Worm (Caenorhabditis elegans) whole organism, young adult: ENCODE measurements around the gene T28A8.5.
A peak's percentile ranks its signal among the peaks of the same experiment; 100 is the strongest.

Source experiments
- F10E7.11 ChIP-seq: sonication (generic microtip); optimal IDR thresholded peaks from 2 replicates; lab custom pipeline; 2017; ENCODE audit warnings: mild to moderate bottlenecking, missing genetic modification characterization, moderate library complexity, missing compliant biosample characterization
- F33H1.4 ChIP-seq: fragments of 200-800 bp; sonication (Bioruptor generic); IDR thresholded peaks from 2 replicates; pipeline ENCODE4 v1.3.6; 2022; ENCODE audit warnings: missing genetic modification reagents, missing genetic modification characterization, missing compliant biosample characterization
- T07F8.4 ChIP-seq: sonication (generic microtip); optimal IDR thresholded peaks from 2 replicates; lab custom pipeline; 2016; ENCODE audit warnings: mild to moderate bottlenecking, missing genetic modification characterization, moderate library complexity, missing compliant biosample characterization
- Y53F4B.3 ChIP-seq: fragments of 200-800 bp; sonication (Bioruptor generic); IDR thresholded peaks from 2 replicates; pipeline ENCODE4 v1.3.6; 2022; ENCODE audit warnings: missing genetic modification reagents, missing genetic modification characterization, missing compliant biosample characterization
- Y53G8AR.9 ChIP-seq: fragments of 200-800 bp; sonication (Bioruptor generic); conservative IDR thresholded peaks from 2 replicates; pipeline ENCODE4 v1.3.6; 2022; ENCODE audit warnings: missing genetic modification reagents, missing genetic modification characterization, missing compliant biosample characterization
- Y95B8A.8 ChIP-seq: fragments of 200-800 bp; sonication (Bioruptor generic); IDR thresholded peaks from 2 replicates; pipeline ENCODE4 v1.3.6; 2022; ENCODE audit warnings: missing genetic modification reagents, missing genetic modification characterization, missing compliant biosample characterization
- ZK185.1 ChIP-seq: sonication (generic microtip); optimal IDR thresholded peaks from 2 replicates; lab custom pipeline; 2016; ENCODE audit warnings: mild to moderate bottlenecking, missing genetic modification characterization, missing compliant biosample characterization; ENCODE audit not compliant: poor library complexity, severe bottlenecking
- aptf-3 ChIP-seq: fragments of 200-800 bp; sonication (Bioruptor generic); IDR thresholded peaks from 2 replicates; pipeline ENCODE4 v1.3.6; 2022; ENCODE audit warnings: missing genetic modification characterization, missing compliant biosample characterization
- attf-5 ChIP-seq: fragments of 200-800 bp; sonication (Bioruptor generic); optimal IDR thresholded peaks from 2 replicates; lab custom pipeline; 2018; ENCODE audit warnings: mild to moderate bottlenecking, missing genetic modification characterization, missing compliant biosample characterization
- attf-6 ChIP-seq: fragments of 200-800 bp; sonication (Bioruptor generic); IDR thresholded peaks from 2 replicates; pipeline ENCODE4 v1.3.6; 2022; ENCODE audit warnings: missing genetic modification reagents, missing genetic modification characterization, missing compliant biosample characterization
- cebp-1 ChIP-seq, 2 experiments: fragments of 200-800 bp in 1 of 2; sonication (Bioruptor generic) in 1 of 2; sonication (generic microtip) in 1 of 2; IDR thresholded peaks in 1 of 2; optimal IDR thresholded peaks in 1 of 2; 2 replicates each; pipeline versions ENCODE4 v1.3.6 to Lab custom; 2017 to 2022; ENCODE audit warnings: missing compliant biosample characterization in 2 of 2, missing genetic modification characterization in 2 of 2, mild to moderate bottlenecking in 1 of 2, missing genetic modification reagents in 1 of 2, moderate library complexity in 1 of 2
- dox-1 ChIP-seq: fragments of 200-800 bp; sonication (Bioruptor generic); IDR thresholded peaks from 2 replicates; pipeline ENCODE4 v1.3.6; 2022; ENCODE audit warnings: missing genetic modification reagents, missing genetic modification characterization, missing compliant biosample characterization
- hmg-1.2 ChIP-seq: fragments of 200-800 bp; sonication (Bioruptor generic); IDR thresholded peaks from 2 replicates; pipeline ENCODE4 v1.3.6; 2022; ENCODE audit warnings: missing genetic modification reagents, missing genetic modification characterization, missing compliant biosample characterization
- hmg-20 ChIP-seq: fragments of 200-800 bp; sonication (Bioruptor generic); IDR thresholded peaks from 2 replicates; pipeline ENCODE4 v1.3.6; 2022; ENCODE audit warnings: missing genetic modification reagents, missing genetic modification characterization, missing compliant biosample characterization
- hsf-1 ChIP-seq: fragments of 200-800 bp; sonication (Bioruptor generic); IDR thresholded peaks from 2 replicates; pipeline ENCODE4 v1.3.6; 2022; ENCODE audit warnings: missing genetic modification reagents, missing genetic modification characterization, missing compliant biosample characterization
- let-607 ChIP-seq, 2 experiments: fragments of 200-800 bp in 1 of 2; sonication (Bioruptor generic) in 1 of 2; sonication (generic microtip) in 1 of 2; optimal IDR thresholded peaks; 2 replicates each; lab custom pipeline; 2016 to 2018; ENCODE audit warnings: mild to moderate bottlenecking in 2 of 2, missing compliant biosample characterization in 2 of 2, missing genetic modification characterization in 2 of 2, moderate library complexity in 2 of 2, missing genotype in 1 of 2
- lin-54 ChIP-seq: fragments of 200-800 bp; sonication (Bioruptor generic); optimal IDR thresholded peaks from 2 replicates; lab custom pipeline; 2018; ENCODE audit warnings: mild to moderate bottlenecking, missing genetic modification characterization, missing compliant biosample characterization
- nfyb-1 ChIP-seq: fragments of 200-800 bp; sonication (Bioruptor generic); IDR thresholded peaks from 2 replicates; pipeline ENCODE4 v1.3.6; 2022; ENCODE audit warnings: missing genetic modification reagents, missing genetic modification characterization, missing compliant biosample characterization
- nhr-80 ChIP-seq: sonication (generic microtip); optimal IDR thresholded peaks from 2 replicates; lab custom pipeline; 2016; ENCODE audit warnings: missing genetic modification characterization, missing compliant biosample characterization
- pbrm-1 ChIP-seq: fragments of 200-800 bp; sonication (Bioruptor generic); IDR thresholded peaks from 2 replicates; pipeline ENCODE4 v1.3.6; 2022; ENCODE audit warnings: missing genetic modification reagents, missing genetic modification characterization, missing compliant biosample characterization
- pha-4 ChIP-seq: fragments of 150-350 bp; sonication (generic microtip); optimal IDR thresholded peaks from 2 replicates; lab custom pipeline; 2014; ENCODE audit warnings: missing biosample characterization, missing genetic modification reagents, missing genetic modification characterization
- repo-1 ChIP-seq: sonication (generic microtip); optimal IDR thresholded peaks from 2 replicates; lab custom pipeline; 2017; ENCODE audit warnings: mild to moderate bottlenecking, missing genetic modification characterization, missing compliant biosample characterization
- rpc-1 ChIP-seq, 2 experiments: fragments of 150-350 bp in 1 of 2; sonication (generic microtip) in 1 of 2; optimal IDR thresholded peaks; 2 replicates each; lab custom pipeline; 2014 to 2018; ENCODE audit warnings: missing biosample characterization in 1 of 2, missing genetic modification characterization in 1 of 2, missing genetic modification reagents in 1 of 2, missing genotype in 1 of 2
- sdz-38 ChIP-seq: sonication (generic microtip); optimal IDR thresholded peaks from 2 replicates; lab custom pipeline; 2016; ENCODE audit warnings: missing genotype, missing genetic modification characterization, missing compliant biosample characterization
- sea-2 ChIP-seq: fragments of 200-800 bp; sonication (Bioruptor generic); IDR thresholded peaks from 2 replicates; pipeline ENCODE4 v1.3.6; 2022; ENCODE audit warnings: missing genetic modification characterization, missing compliant biosample characterization
- snpc-1.1 ChIP-seq: sonication (generic microtip); optimal IDR thresholded peaks from 2 replicates; lab custom pipeline; 2017; ENCODE audit warnings: missing genetic modification characterization, mild to moderate bottlenecking, missing compliant biosample characterization, antibody characterized with exemption, moderate library complexity, missing genotype, missing genetic modification reagents; ENCODE audit not compliant: insufficient read depth
- sptf-2 ChIP-seq: fragments of 200-800 bp; sonication (Bioruptor generic); optimal IDR thresholded peaks from 2 replicates; lab custom pipeline; 2018; ENCODE audit warnings: mild to moderate bottlenecking, missing genetic modification characterization, missing compliant biosample characterization
- tbp1 ChIP-seq: fragments of 200-800 bp; sonication (Bioruptor generic); optimal IDR thresholded peaks from 2 replicates; lab custom pipeline; 2018; ENCODE audit warnings: mild to moderate bottlenecking, missing genetic modification characterization, missing compliant biosample characterization
- unc-130 ChIP-seq: sonication (generic microtip); optimal IDR thresholded peaks from 2 replicates; lab custom pipeline; 2016; ENCODE audit warnings: missing genetic modification reagents, missing genetic modification characterization, missing compliant biosample characterization
- unc-62 ChIP-seq: fragments of 150-350 bp; optimal IDR thresholded peaks from 2 replicates; lab custom pipeline; 2014; ENCODE audit warnings: missing biosample characterization, missing genetic modification reagents, missing genetic modification characterization
- ztf-28 ChIP-seq: fragments of 200-800 bp; sonication (Bioruptor generic); IDR thresholded peaks from 2 replicates; pipeline ENCODE4 v1.3.6; 2022; ENCODE audit warnings: missing genetic modification reagents, missing genetic modification characterization, missing compliant biosample characterization
- ztf-3 ChIP-seq: fragments of 200-800 bp; sonication (Bioruptor generic); optimal IDR thresholded peaks from 2 replicates; lab custom pipeline; 2018; ENCODE audit warnings: mild to moderate bottlenecking, missing genetic modification characterization, missing compliant biosample characterization

The T28A8.5 gene

DNA sequence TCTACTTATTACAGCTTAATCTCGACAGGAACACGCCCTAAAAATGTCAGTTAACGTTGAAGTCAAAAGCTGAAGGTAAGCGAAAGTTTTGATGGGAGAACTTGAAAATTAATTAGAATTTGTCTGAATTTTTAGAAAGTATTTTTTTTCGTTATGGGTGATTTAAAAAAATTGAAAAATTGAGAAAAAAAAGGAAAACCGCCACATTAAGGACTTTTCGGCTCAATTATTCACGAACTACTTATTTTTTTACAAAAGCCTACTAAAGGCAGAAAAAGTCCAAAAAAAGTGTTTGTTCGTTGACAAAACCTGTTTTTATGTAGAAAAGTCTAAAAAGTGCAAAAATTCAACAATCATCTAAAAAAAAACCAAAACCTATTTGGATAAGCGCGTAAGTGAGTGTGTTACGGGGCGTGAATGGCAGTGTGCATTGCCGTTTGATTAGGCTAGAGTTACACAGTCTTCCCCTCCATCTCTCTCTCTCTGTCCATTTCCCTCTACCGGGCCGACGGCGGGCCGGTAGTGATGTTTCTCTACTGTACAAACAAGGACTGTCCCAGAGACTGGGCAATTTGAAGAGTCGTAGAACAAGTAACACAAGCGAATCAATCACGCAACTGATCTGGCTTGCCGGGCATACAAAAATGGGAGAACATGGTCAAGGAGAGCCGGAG, 26.1 kb downstream of the T28A8.5 start, which contains the start of gene lron-13 (continued):
- TF ChIP-seq ztf-28 (GFP tag; lab: Robert Waterston, UW) = no peak
- no peak for TF ChIP-seq pbrm-1 (GFP tag; lab: Robert Waterston, UW)
- no peak for TF ChIP-seq nfyb-1 (GFP tag; lab: Robert Waterston, UW)
- TF ChIP-seq attf-6 (GFP tag; lab: Robert Waterston, UW) = 0 out of 2 replicates have a peak, but pooled peaks have one; percentile 28
- TF ChIP-seq hsf-1 (GFP tag; lab: Robert Waterston, UW) = no peak
- TF ChIP-seq hmg-1.2 (GFP tag; lab: Robert Waterston, UW) = peak; percentile 30; the same call in 1 of the 2 replicates
- no peak for TF ChIP-seq T07F8.4 (tag; lab: Kevin White, UChicago)
- TF ChIP-seq snpc-1.1 (tag; lab: Kevin White, UChicago) = no peak
- 0 out of 2 replicates have a peak, but pooled peaks have one; percentile 48 for TF ChIP-seq Y53G8AR.9 (GFP tag; lab: Robert Waterston, UW)
- no peak for TF ChIP-seq lin-54

DNA sequence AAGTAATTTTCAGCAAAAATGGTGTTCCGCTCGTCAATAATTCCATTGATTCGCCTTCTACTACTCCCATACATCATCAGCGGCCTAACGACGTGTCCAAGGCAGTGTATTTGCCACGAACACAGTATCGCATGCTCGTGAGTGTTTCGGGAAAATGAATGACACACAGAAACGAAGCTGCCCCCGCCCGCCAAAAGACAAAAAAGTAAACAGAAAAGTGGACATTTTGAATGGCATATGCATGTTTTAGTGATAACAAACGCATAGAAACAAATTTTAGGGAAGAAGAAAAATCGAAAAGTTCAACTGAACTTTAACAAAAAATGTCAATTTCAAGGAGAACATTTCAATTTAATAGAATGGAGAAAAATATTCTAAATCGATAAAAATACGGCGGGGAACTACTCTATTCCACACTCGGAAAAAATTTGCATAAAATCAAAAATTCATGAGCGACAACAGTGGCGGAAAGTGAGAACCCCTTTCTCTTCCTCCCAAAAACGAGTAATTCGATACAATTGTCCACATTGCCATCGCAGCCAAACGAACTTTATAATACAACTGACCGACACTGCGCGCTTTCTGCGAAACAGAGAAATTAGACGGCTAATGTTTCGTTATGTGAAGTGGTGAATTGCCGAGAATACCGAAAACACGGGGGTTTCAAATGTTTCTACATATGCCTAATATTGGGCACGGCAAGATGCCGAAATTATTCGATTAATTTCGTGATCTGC, 27.3 kb downstream of the T28A8.5 start:
- TF ChIP-seq dox-1 (GFP tag; lab: Robert Waterston, UW) (peak; percentile 20; the same call in 1 of the 2 replicates), unc-62 (GFP tag; lab: Kevin White, UChicago) (peak; percentile 17), aptf-3 (GFP tag; lab: Robert Waterston, UW) (no peak), F33H1.4 (GFP tag; lab: Robert Waterston, UW) (no peak), repo-1 (tag; lab: Kevin White, UChicago) (no peak), ztf-3 (GFP tag; lab: Kevin White, UChicago) (no peak), tbp1 (GFP tag; lab: Kevin White, UChicago) (peak; percentile 16), rpc-1 (optimal IDR thresholded peaks at IDR 0.05; lab: Kevin White, UChicago) (no peak), rpc-1 (tag; optimal IDR thresholded peaks at IDR 0.05; lab: Kevin White, UChicago) (no peak), cebp-1 (GFP tag; IDR thresholded peaks at IDR 0.05; lab: Robert Waterston, UW) (no peak), cebp-1 (tag; optimal IDR thresholded peaks at IDR 0.05; lab: Kevin White, UChicago) (peak; percentile 33), attf-5 (GFP tag; lab: Kevin White, UChicago) (peak; percentile 11), Y53F4B.3 (GFP tag; lab: Robert Waterston, UW) (no peak), Y95B8A.8 (GFP tag; lab: Robert Waterston, UW) (peak; percentile 39; the same call in 1 of the 2 replicates), let-607 (tag; optimal IDR thresholded peaks at IDR 0.05; lab: Kevin White, UChicago) (peak; percentile 87 to 94), hmg-20 (GFP tag; lab: Robert Waterston, UW) (no peak), sdz-38 (tag; lab: Kevin White, UChicago) (no peak), hmg-1.2 (GFP tag; lab: Robert Waterston, UW) (0 out of 2 replicates have a peak, but pooled peaks have one; percentile 12), unc-130 (no peak), nhr-80 (tag; lab: Kevin White, UChicago) (peak; percentile 92), sptf-2 (GFP tag; lab: Kevin White, UChicago) (no peak), sea-2 (GFP tag; lab: Robert Waterston, UW) (no peak), pha-4 (peak; percentile 36), F10E7.11 (tag; lab: Kevin White, UChicago) (no peak), ZK185.1 (no peak), ztf-28 (GFP tag; lab: Robert Waterston, UW) (no peak)
- TF ChIP-seq, all 124 proteins: peak for 10
